Worm (Caenorhabditis elegans): Measurements from ENCODE around the gene C14E2.4.

C14E2.4 gene

DNA sequence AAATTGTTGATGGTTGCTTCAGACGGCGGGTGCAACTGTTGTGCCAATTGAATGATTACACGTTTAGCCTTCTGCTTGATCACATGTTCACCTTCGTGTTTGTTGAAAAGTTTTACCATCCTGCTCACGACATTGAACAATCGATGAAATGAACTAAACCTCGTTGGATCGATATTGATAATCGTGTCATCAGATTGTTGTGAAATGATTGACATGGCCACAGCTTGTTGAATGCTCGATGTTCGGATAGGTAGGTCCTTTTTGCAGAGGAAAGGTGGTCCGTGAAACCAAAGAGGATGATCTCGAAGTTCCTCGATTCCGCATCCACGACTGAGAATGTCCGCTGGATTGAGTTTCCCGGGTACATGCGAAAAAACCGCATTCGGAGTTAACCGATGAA lies 51.5 kb downstream of the C14E2.4 start:
- TF ChIP-seq lag-1 (GFP tag; IDR thresholded peaks at IDR 0.05) (no peak), K11D2.4 (GFP tag; IDR thresholded peaks at IDR 0.05) (no peak), ztf-6 (GFP tag; IDR thresholded peaks at IDR 0.05) (no peak), ets-4 (GFP tag; optimal IDR thresholded peaks at IDR 0.05) (no peak), mes-4 (tag; optimal IDR thresholded peaks at IDR 0.05) (no peak), unc-130 (GFP tag; optimal IDR thresholded peaks at IDR 0.05) (no peak), let-526 (GFP tag; IDR thresholded peaks at IDR 0.05) (no peak), ztf-18 (tag; optimal IDR thresholded peaks at IDR 0.05) (no peak), pha-4 (tag; optimal IDR thresholded peaks at IDR 0.05) (no peak), Y95B8A.8 (GFP tag; IDR thresholded peaks at IDR 0.05) (no peak), let-607 (tag; optimal IDR thresholded peaks at IDR 0.05) (no peak), snpc-1.1 (tag; optimal IDR thresholded peaks at IDR 0.05; ENCODE audit: insufficient read depth) (no peak), attf-3 (GFP tag; conservative IDR thresholded peaks at IDR 0.05) (no peak), zfh-2 (GFP tag; conservative IDR thresholded peaks at IDR 0.05) (no peak), F37B4.10 (GFP tag; IDR thresholded peaks at IDR 0.05) (no peak), hmg-1.2 (GFP tag; IDR thresholded peaks at IDR 0.05) (no peak), F57C9.4 (tag; optimal IDR thresholded peaks at IDR 0.05) (no peak)
